Fruit fly (Drosophila melanogaster) whole organism, embryonic: Measurements from ENCODE around the gene not.
A peak's percentile ranks its signal among the peaks of the same experiment; 100 is the strongest.

ENCODE experiments used
- Awh ChIP-seq: fragments of 200-800 bp; sonication (Bioruptor generic); IDR thresholded peaks from 2 replicates; pipeline ENCODE4, ENCODE4 v1.3.6; 2022; ENCODE audit warnings: missing biosample characterization, missing genetic modification characterization
- CG10321 ChIP-seq: fragments of 200-800 bp; sonication (Bioruptor generic); IDR thresholded peaks from 2 replicates; pipeline ENCODE4 v1.3.6; 2022; ENCODE audit warnings: missing biosample characterization, missing genetic modification characterization
- CG10543 ChIP-seq: fragments of 200-800 bp; sonication (Bioruptor generic); optimal IDR thresholded peaks from 3 replicates; lab custom pipeline; 2017; ENCODE audit warnings: missing biosample characterization, mild to moderate bottlenecking, missing genetic modification characterization, moderate library complexity
- CG11085 ChIP-seq: fragments of 200-800 bp; sonication (Bioruptor generic); IDR thresholded peaks from 2 replicates; pipeline ENCODE4 v1.3.6; 2022; ENCODE audit warnings: missing biosample characterization, missing genetic modification characterization
- CG11398 ChIP-seq: fragments of 200-800 bp; sonication (Bioruptor generic); optimal IDR thresholded peaks from 2 replicates; lab custom pipeline; 2016; ENCODE audit warnings: missing biosample characterization, missing genetic modification characterization
- CG12104 ChIP-seq: fragments of 200-800 bp; sonication (Bioruptor generic); optimal IDR thresholded peaks from 3 replicates; lab custom pipeline; 2016; ENCODE audit warnings: missing biosample characterization, missing genetic modification characterization
- CG1233 ChIP-seq: fragments of 200-800 bp; sonication (Bioruptor generic); optimal IDR thresholded peaks from 4 replicates; lab custom pipeline; 2018; ENCODE audit warnings: missing biosample characterization, mild to moderate bottlenecking, missing genetic modification characterization
- CG13775 ChIP-seq: fragments of 200-800 bp; sonication (Bioruptor generic); optimal IDR thresholded peaks from 3 replicates; lab custom pipeline; 2017; ENCODE audit warnings: missing biosample characterization, mild to moderate bottlenecking, missing genetic modification characterization
- CG18599 ChIP-seq: fragments of 200-800 bp; sonication (Bioruptor generic); optimal IDR thresholded peaks from 3 replicates; lab custom pipeline; 2017; ENCODE audit warnings: missing biosample characterization, missing genetic modification characterization, mild to moderate bottlenecking, moderate library complexity, missing genetic modification reagents
- CG18764 ChIP-seq: fragments of 200-800 bp; sonication (Bioruptor generic); optimal IDR thresholded peaks from 3 replicates; lab custom pipeline; 2016; ENCODE audit warnings: missing biosample characterization, missing genetic modification characterization
- CG3065 ChIP-seq: fragments of 200-800 bp; sonication (Bioruptor generic); optimal IDR thresholded peaks from 2 replicates; lab custom pipeline; 2016; ENCODE audit warnings: missing biosample characterization, missing genetic modification characterization
- CG31388 ChIP-seq: fragments of 200-800 bp; sonication (Bioruptor generic); optimal IDR thresholded peaks from 2 replicates; lab custom pipeline; 2016; ENCODE audit warnings: missing biosample characterization, missing genetic modification characterization
- CG3163 ChIP-seq: fragments of 200-800 bp; sonication (Bioruptor generic); optimal IDR thresholded peaks from 3 replicates; lab custom pipeline; 2016; ENCODE audit warnings: missing biosample characterization, missing genetic modification characterization
- CG3995 ChIP-seq: fragments of 200-800 bp; sonication (Bioruptor generic); optimal IDR thresholded peaks from 3 replicates; lab custom pipeline; 2016; ENCODE audit warnings: missing biosample characterization, missing genetic modification characterization
- CG42726 ChIP-seq: fragments of 200-800 bp; sonication (Bioruptor generic); IDR thresholded peaks from 2 replicates; pipeline ENCODE4 v1.3.6; 2022; ENCODE audit warnings: missing biosample characterization, missing genetic modification characterization; ENCODE audit not compliant: partially characterized antibody
- CG43689 ChIP-seq: fragments of 200-800 bp; sonication (Bioruptor generic); IDR thresholded peaks from 2 replicates; pipeline ENCODE4 v1.3.6; 2022; ENCODE audit warnings: missing biosample characterization, missing genetic modification characterization
- CG5245 ChIP-seq: fragments of 200-800 bp; sonication (Bioruptor generic); optimal IDR thresholded peaks from 3 replicates; lab custom pipeline; 2016; ENCODE audit warnings: missing biosample characterization, missing genetic modification characterization
- CG6765 ChIP-seq: fragments of 200-800 bp; sonication (Bioruptor generic); optimal IDR thresholded peaks from 3 replicates; lab custom pipeline; 2017; ENCODE audit warnings: missing biosample characterization, mild to moderate bottlenecking, missing genetic modification characterization
- CG8089 ChIP-seq: fragments of 200-800 bp; sonication (Bioruptor generic); optimal IDR thresholded peaks from 3 replicates; lab custom pipeline; 2016; ENCODE audit warnings: missing biosample characterization, missing genetic modification characterization
- CG8388 ChIP-seq: fragments of 200-800 bp; sonication (Bioruptor generic); optimal IDR thresholded peaks from 2 replicates; lab custom pipeline; 2019; ENCODE audit warnings: missing biosample characterization, mild to moderate bottlenecking, missing genetic modification characterization, moderate library complexity
- CHES-1-like ChIP-seq: fragments of 200-800 bp; sonication (Bioruptor generic); optimal IDR thresholded peaks from 2 replicates; lab custom pipeline; 2016; ENCODE audit warnings: missing biosample characterization, missing genetic modification characterization
- Dip3 ChIP-seq: fragments of 200-800 bp; sonication (Bioruptor generic); optimal IDR thresholded peaks from 3 replicates; lab custom pipeline; 2016; ENCODE audit warnings: missing biosample characterization, missing genetic modification characterization
- Dp ChIP-seq: fragments of 200-800 bp; sonication (Bioruptor generic); optimal IDR thresholded peaks from 2 replicates; lab custom pipeline; 2018; ENCODE audit warnings: missing biosample characterization, mild to moderate bottlenecking, missing genetic modification characterization, moderate library complexity
- Dref ChIP-seq: fragments of 200-800 bp; sonication (Bioruptor generic); IDR thresholded peaks from 2 replicates; pipeline ENCODE4 v1.3.6; 2022; ENCODE audit warnings: missing biosample characterization, missing genetic modification characterization
- Ets65A ChIP-seq: fragments of 200-800 bp; sonication (Bioruptor generic); peaks from one replicate; lab custom pipeline; 2016; ENCODE audit warnings: missing biosample characterization, missing genetic modification characterization
- H15 ChIP-seq: fragments of 200-800 bp; sonication (Bioruptor generic); IDR thresholded peaks from 3 replicates; pipeline ENCODE4 v1.3.6; 2022; ENCODE audit warnings: missing biosample characterization, missing genetic modification characterization
- HHEX ChIP-seq: fragments of 200-800 bp; sonication (Bioruptor generic); optimal IDR thresholded peaks from 3 replicates; lab custom pipeline; 2017; ENCODE audit warnings: missing biosample characterization, mild to moderate bottlenecking, missing genetic modification characterization, missing genetic modification reagents
- Hey ChIP-seq: fragments of 200-800 bp; sonication (Bioruptor generic); optimal IDR thresholded peaks from 3 replicates; lab custom pipeline; 2018; ENCODE audit warnings: missing biosample characterization, mild to moderate bottlenecking, missing genetic modification characterization
- MESR4 ChIP-seq: fragments of 200-800 bp; sonication (Bioruptor generic); optimal IDR thresholded peaks from 2 replicates; lab custom pipeline; 2018; ENCODE audit warnings: missing biosample characterization, mild to moderate bottlenecking, missing genetic modification characterization, moderate library complexity
- Max ChIP-seq: fragments of 200-800 bp; sonication (Bioruptor generic); optimal IDR thresholded peaks from 2 replicates; lab custom pipeline; 2016; ENCODE audit warnings: missing biosample characterization, mild to moderate bottlenecking, missing genetic modification characterization
- Nf-YB ChIP-seq: fragments of 200-800 bp; sonication (Bioruptor generic); optimal IDR thresholded peaks from 3 replicates; lab custom pipeline; 2019; ENCODE audit warnings: missing biosample characterization, mild to moderate bottlenecking, missing genetic modification characterization, moderate library complexity
- PHDP ChIP-seq: fragments of 200-800 bp; sonication (Bioruptor generic); optimal IDR thresholded peaks from 3 replicates; lab custom pipeline; 2018; ENCODE audit warnings: missing biosample characterization, mild to moderate bottlenecking, missing genetic modification characterization, moderate library complexity
- amos ChIP-seq: fragments of 200-800 bp; sonication (Bioruptor generic); IDR thresholded peaks from 2 replicates; pipeline ENCODE4 v1.3.6; 2022; ENCODE audit warnings: missing biosample characterization, missing genetic modification characterization; ENCODE audit not compliant: partially characterized antibody
- cad ChIP-seq: fragments of >200 bp; optimal IDR thresholded peaks from 2 replicates; lab custom pipeline; 2017; ENCODE audit warnings: missing biosample characterization, missing genetic modification characterization
- crc ChIP-seq: fragments of 200-800 bp; sonication (Bioruptor generic); optimal IDR thresholded peaks from 2 replicates; lab custom pipeline; 2016; ENCODE audit warnings: missing biosample characterization, missing genetic modification characterization
- crp ChIP-seq, 2 experiments: fragments of 200-800 bp; sonication (Bioruptor generic); optimal IDR thresholded peaks; 2 replicates in 1 of 2; 3 replicates in 1 of 2; lab custom pipeline; 2017; ENCODE audit warnings: missing biosample characterization in 2 of 2, missing genetic modification characterization in 2 of 2, mild to moderate bottlenecking in 1 of 2, moderate library complexity in 1 of 2
- en ChIP-seq: fragments of 200-800 bp; sonication (Bioruptor generic); optimal IDR thresholded peaks from 2 replicates; lab custom pipeline; 2016; ENCODE audit warnings: missing biosample characterization, missing genetic modification characterization
- fd3F ChIP-seq: fragments of 200-800 bp; sonication (Bioruptor generic); optimal IDR thresholded peaks from 2 replicates; lab custom pipeline; 2018; ENCODE audit warnings: missing biosample characterization, mild to moderate bottlenecking, missing genetic modification characterization, moderate library complexity
- gro ChIP-seq: fragments of 200-800 bp; sonication (Bioruptor generic); optimal IDR thresholded peaks from 2 replicates; lab custom pipeline; 2016; ENCODE audit warnings: missing biosample characterization, missing genetic modification characterization
- ken ChIP-seq: fragments of 200-800 bp; sonication (Bioruptor generic); IDR thresholded peaks from 3 replicates; pipeline ENCODE4 v1.3.6; 2022; ENCODE audit warnings: missing biosample characterization, missing genetic modification characterization
- kni ChIP-seq: fragments of 200-800 bp; sonication (Bioruptor generic); optimal IDR thresholded peaks from 3 replicates; lab custom pipeline; 2017; ENCODE audit warnings: mild to moderate bottlenecking, missing biosample characterization, missing genetic modification reagents, missing genetic modification characterization
- lmd ChIP-seq: fragments of 200-800 bp; sonication (Bioruptor generic); IDR thresholded peaks from 2 replicates; pipeline ENCODE4 v1.3.6; 2022; ENCODE audit warnings: missing biosample characterization, missing genetic modification characterization
- luna ChIP-seq: fragments of 200-800 bp; sonication (Bioruptor generic); optimal IDR thresholded peaks from 2 replicates; lab custom pipeline; 2016; ENCODE audit warnings: missing biosample characterization, missing genetic modification characterization
- mam ChIP-seq: fragments of 200-800 bp; sonication (Bioruptor generic); optimal IDR thresholded peaks from 3 replicates; lab custom pipeline; 2016; ENCODE audit warnings: missing biosample characterization, missing genetic modification characterization
- mld ChIP-seq: fragments of 200-800 bp; sonication (Bioruptor generic); IDR thresholded peaks from 3 replicates; pipeline ENCODE4 v1.3.6; 2022; ENCODE audit warnings: missing biosample characterization, missing genetic modification characterization; ENCODE audit not compliant: partially characterized antibody
- sima ChIP-seq: fragments of 200-800 bp; sonication (Bioruptor generic); optimal IDR thresholded peaks from 2 replicates; lab custom pipeline; 2016; ENCODE audit warnings: missing biosample characterization, missing genetic modification characterization
- slou ChIP-seq: fragments of 200-800 bp; sonication (Bioruptor generic); optimal IDR thresholded peaks from 3 replicates; lab custom pipeline; 2016; ENCODE audit warnings: missing biosample characterization, missing genetic modification characterization
- stc ChIP-seq: fragments of 200-800 bp; sonication (Bioruptor generic); IDR thresholded peaks from 2 replicates; pipeline ENCODE4 v1.3.6; 2022; ENCODE audit warnings: missing biosample characterization, missing genetic modification characterization
- tap ChIP-seq: fragments of 200-800 bp; optimal IDR thresholded peaks from 3 replicates; lab custom pipeline; 2019; ENCODE audit warnings: missing biosample characterization, mild to moderate bottlenecking, missing genetic modification characterization, moderate library complexity
- tna ChIP-seq: fragments of 200-800 bp; sonication (Bioruptor generic); IDR thresholded peaks from 2 replicates; pipeline ENCODE4 v1.3.6; 2022; ENCODE audit warnings: missing biosample characterization, missing genetic modification characterization; ENCODE audit not compliant: partially characterized antibody
- wor ChIP-seq: fragments of 200-800 bp; sonication (Bioruptor generic); IDR thresholded peaks from 2 replicates; pipeline ENCODE4 v1.3.6; 2022; ENCODE audit warnings: missing biosample characterization, missing genetic modification characterization
- yki ChIP-seq: fragments of >200 bp; optimal IDR thresholded peaks from 3 replicates; lab custom pipeline; 2018

Gene not

dm6 chr3L:18625786-18626185 lies 3.9 kb upstream of the not start, which contains the start of gene MYPT-75D (continued):
- peak; percentile 90 for TF ChIP-seq CG42726 (GFP tag; lab: Robert Waterston, UW)
- TF ChIP-seq luna, result peak; percentile 30
- peak; percentile 57 to 95 for TF ChIP-seq crp (GFP tag; optimal IDR thresholded peaks at IDR 0.05; lab: Kevin White, UChicago)
- TF ChIP-seq CG12104 (GFP tag; lab: Kevin White, UChicago), result no peak
- TF ChIP-seq H15 (GFP tag; lab: Robert Waterston, UW), result no peak
- TF ChIP-seq MESR4 (GFP tag; lab: Kevin White, UChicago), result peak; percentile 34
- TF ChIP-seq CG11085 (GFP tag; lab: Robert Waterston, UW), result no peak
- TF ChIP-seq CG6765, result no peak
- TF ChIP-seq CG8388 (GFP tag; lab: Kevin White, UChicago), result no peak
- peak; percentile 83 for TF ChIP-seq Dref
- TF ChIP-seq tap, result peak; percentile 18
- no peak for TF ChIP-seq crc (GFP tag; lab: Kevin White, UChicago)
- TF ChIP-seq Awh (GFP tag; lab: Robert Waterston, UW), result no peak; the same call in 1 of the 2 replicates
- no peak for TF ChIP-seq CG31388
- TF ChIP-seq Dip3 (GFP tag; lab: Kevin White, UChicago), result peak; percentile 65
- no peak for TF ChIP-seq en (GFP tag; lab: Kevin White, UChicago)
- peak; percentile 40 for TF ChIP-seq CG3163
- TF ChIP-seq Ets65A (GFP tag; lab: Kevin White, UChicago), result no peak
- no peak for TF ChIP-seq CG18764
- TF ChIP-seq gro (GFP tag; lab: Kevin White, UChicago), result peak; percentile 80
- TF ChIP-seq sima, result no peak
- no peak for TF ChIP-seq stc
- no peak for TF ChIP-seq wor
- no peak for TF ChIP-seq cad (GFP tag; lab: Kevin White, UChicago)
- peak; percentile 54; the same call in 1 of the 3 replicates for TF ChIP-seq mld
- TF ChIP-seq tna (GFP tag; lab: Robert Waterston, UW), result peak; percentile 89
- TF ChIP-seq mam, result peak; percentile 22
- peak; percentile 62 for TF ChIP-seq CHES-1-like (GFP tag; lab: Kevin White, UChicago)
- TF ChIP-seq slou (GFP tag; lab: Kevin White, UChicago), result no peak
- TF ChIP-seq CG11398 (GFP tag; lab: Kevin White, UChicago), result peak; percentile 49
- peak; percentile 85 for TF ChIP-seq Dp
- TF ChIP-seq CG1233 (GFP tag; lab: Kevin White, UChicago), result no peak
- no peak for TF ChIP-seq CG3065 (GFP tag; lab: Kevin White, UChicago)
- TF ChIP-seq CG5245 (GFP tag; lab: Kevin White, UChicago), result no peak
- no peak for TF ChIP-seq lmd (GFP tag; lab: Robert Waterston, UW)
- peak; percentile 12 for TF ChIP-seq CG8089 (GFP tag; lab: Kevin White, UChicago)
- no peak for TF ChIP-seq CG13775
- TF ChIP-seq CG43689 (GFP tag; lab: Robert Waterston, UW), result no peak
- TF ChIP-seq fd3F (GFP tag; lab: Kevin White, UChicago), result no peak
- no peak for TF ChIP-seq Max (GFP tag; lab: Kevin White, UChicago)
- peak; percentile 96 for TF ChIP-seq amos
- no peak for TF ChIP-seq CG3995 (GFP tag; lab: Kevin White, UChicago)
- TF ChIP-seq CG10543, result peak; percentile 3
- no peak for TF ChIP-seq CG10321 (GFP tag; lab: Robert Waterston, UW)
- TF ChIP-seq ken (GFP tag; lab: Robert Waterston, UW), result no peak
- peak; percentile 23 for TF ChIP-seq Nf-YB (GFP tag; lab: Kevin White, UChicago)
- no peak for TF ChIP-seq HHEX (GFP tag; lab: Kevin White, UChicago)
- TF ChIP-seq CG18599 (GFP tag; lab: Kevin White, UChicago), result no peak
- TF ChIP-seq PHDP (tag; lab: Kevin White, UChicago), result peak; percentile 23
- peak; percentile 57 for TF ChIP-seq kni (GFP tag; lab: Kevin White, UChicago)
- no peak for TF ChIP-seq Hey (tag; lab: Kevin White, UChicago)
- TF ChIP-seq yki (lab: Kevin White, UChicago), result no peak
